1 fruit fly cellular context compared by ENCODE assay signal in the genomic region with DNA sequence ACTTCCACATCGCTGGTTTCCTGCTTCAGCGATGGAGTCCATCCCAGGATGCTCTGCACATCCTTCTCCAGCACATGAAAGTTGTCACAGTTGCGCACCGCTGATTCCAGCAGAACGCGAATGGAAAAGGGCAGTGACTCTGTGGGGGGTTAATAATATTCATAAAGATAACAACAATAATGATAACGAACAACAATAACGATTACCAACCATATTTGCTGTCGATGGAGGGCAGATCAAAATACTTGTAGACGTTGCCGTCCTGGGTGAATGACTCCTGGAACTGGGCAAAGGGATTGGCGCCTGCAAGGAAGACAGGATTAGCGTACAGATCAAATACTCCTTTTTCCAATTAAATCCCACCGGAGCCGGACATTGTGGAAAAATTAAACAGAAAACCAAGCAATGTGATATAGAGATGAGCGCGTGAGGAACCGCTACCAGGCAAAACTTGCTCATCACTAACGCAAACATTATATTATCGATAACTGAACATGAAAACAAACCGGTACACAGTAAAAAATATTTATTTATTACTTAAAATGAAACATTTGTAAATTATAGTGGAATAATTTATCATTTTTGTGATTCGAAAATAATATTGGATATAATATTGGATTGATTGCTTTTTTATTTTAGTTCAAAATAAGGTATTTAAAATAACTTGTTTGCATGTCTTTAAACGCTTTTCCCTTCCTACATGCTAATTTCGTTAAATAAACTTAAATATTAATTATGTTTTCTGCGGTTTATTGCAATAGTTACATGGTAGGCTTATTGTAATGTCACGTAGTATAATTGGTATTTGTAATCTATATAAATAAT.
A peak's percentile ranks its signal among the peaks of the same experiment; 100 is the strongest.
TF ChIP-seq lines count a peak whose summit lies in the region.

A gene (minus strand): TSS at position 439 of the 825 bp plus-strand sequence.

TF ChIP-seq in whole organism, embryonic, 481 proteins besides CTCF, POLR2A, EP300 and RAD21 (continued from another document and continues in another):
- TF ChIP-seq CG32532 (GFP tag; IDR thresholded peaks at IDR 0.05; lab: Robert Waterston, UW) (peak; percentile 89), CG9437 (GFP tag; optimal IDR thresholded peaks at IDR 0.05; lab: Kevin White, UChicago) (peak; percentile 68), CG10321 (GFP tag; IDR thresholded peaks at IDR 0.05; lab: Robert Waterston, UW) (peak; percentile 27; the same call in 1 of the 2 replicates), gro (GFP tag; optimal IDR thresholded peaks at IDR 0.05; lab: Kevin White, UChicago) (peak; percentile 58), CG30403 (GFP tag; optimal IDR thresholded peaks at IDR 0.05; lab: Kevin White, UChicago) (peak; percentile 79), tin (GFP tag; optimal IDR thresholded peaks at IDR 0.05; lab: Kevin White, UChicago) (peak; percentile 55), bbx (GFP tag; IDR thresholded peaks at IDR 0.05; lab: Robert Waterston, UW; ENCODE audit: partially characterized antibody) (peak; percentile 82), slp2 (GFP tag; optimal IDR thresholded peaks at IDR 0.05; lab: Kevin White, UChicago) (no peak), Ptx1 (GFP tag; IDR thresholded peaks at IDR 0.05; lab: Robert Waterston, UW) (peak; percentile 80), CG6683 (GFP tag; optimal IDR thresholded peaks at IDR 0.05; lab: Kevin White, UChicago) (peak; percentile 66), CG17361 (GFP tag; IDR thresholded peaks at IDR 0.05; lab: Robert Waterston, UW) (peak; percentile 87), HLH4C (GFP tag; IDR thresholded peaks at IDR 0.05; lab: Robert Waterston, UW; ENCODE audit: partially characterized antibody) (peak; percentile 77), CG31365 (tag; optimal IDR thresholded peaks at IDR 0.05; lab: Kevin White, UChicago) (no peak), Mes4 (GFP tag; optimal IDR thresholded peaks at IDR 0.05; lab: Kevin White, UChicago) (no peak), ara (GFP tag; IDR thresholded peaks at IDR 0.05; lab: Robert Waterston, UW) (no peak; the same call in 1 of the 2 replicates), CG12236 (GFP tag; optimal IDR thresholded peaks at IDR 0.05; lab: Kevin White, UChicago) (no peak), stc (GFP tag; IDR thresholded peaks at IDR 0.05; lab: Robert Waterston, UW) (peak; percentile 78), GATAe (GFP tag; conservative IDR thresholded peaks at IDR 0.05; lab: Robert Waterston, UW) (peak; percentile 35; the same call in 1 of the 2 replicates), Spps (tag; optimal IDR thresholded peaks at IDR 0.05; lab: Kevin White, UChicago) (peak; percentile 62), zfh1 (GFP tag; IDR thresholded peaks at IDR 0.05; lab: Robert Waterston, UW) (peak; percentile 51; the same call in 1 of the 3 replicates), ash1 (GFP tag; optimal IDR thresholded peaks at IDR 0.05; lab: Kevin White, UChicago) (no peak), CG30431 (GFP tag; optimal IDR thresholded peaks at IDR 0.05; lab: Kevin White, UChicago) (no peak), vfl (GFP tag; optimal IDR thresholded peaks at IDR 0.05; lab: Kevin White, UChicago) (peak; percentile 23), Myb (GFP tag; optimal IDR thresholded peaks at IDR 0.05; lab: Kevin White, UChicago) (peak; percentile 41), CG2678 (tag; optimal IDR thresholded peaks at IDR 0.05; lab: Kevin White, UChicago) (peak; percentile 87), ap (GFP tag; IDR thresholded peaks at IDR 0.05; lab: Robert Waterston, UW) (peak; percentile 58), Adf1 (GFP tag; IDR thresholded peaks at IDR 0.05; lab: Robert Waterston, UW) (peak; percentile 45; the same call in 1 of the 2 replicates), CG3065 (GFP tag; optimal IDR thresholded peaks at IDR 0.05; lab: Kevin White, UChicago) (peak; percentile 65), Sry-β (GFP tag; optimal IDR thresholded peaks at IDR 0.05; lab: Kevin White, UChicago) (peak; percentile 56), Ets65A (GFP tag; lab: Kevin White, UChicago) (no peak), CG2202 (tag; optimal IDR thresholded peaks at IDR 0.05; lab: Kevin White, UChicago) (peak; percentile 39), CG10209 (GFP tag; optimal IDR thresholded peaks at IDR 0.05; lab: Kevin White, UChicago) (peak; percentile 71), ATbp (GFP tag; optimal IDR thresholded peaks at IDR 0.05; lab: Kevin White, UChicago) (peak; percentile 21), Xbp1 (GFP tag; optimal IDR thresholded peaks at IDR 0.05; lab: Kevin White, UChicago) (peak; percentile 75), Fer1 (GFP tag; optimal IDR thresholded peaks at IDR 0.05; lab: Kevin White, UChicago) (peak; percentile 76), knrl (GFP tag; IDR thresholded peaks at IDR 0.05; lab: Robert Waterston, UW; ENCODE audit: partially characterized antibody) (peak; percentile 82), fd3F (GFP tag; optimal IDR thresholded peaks at IDR 0.05; lab: Kevin White, UChicago) (peak; percentile 53), CG10654 (GFP tag; optimal IDR thresholded peaks at IDR 0.05; lab: Kevin White, UChicago) (peak; percentile 49), NC2α (GFP tag; optimal IDR thresholded peaks at IDR 0.05; lab: Kevin White, UChicago) (no peak), CG6813 (GFP tag; optimal IDR thresholded peaks at IDR 0.05; lab: Kevin White, UChicago) (peak; percentile 52), CG14441 (GFP tag; IDR thresholded peaks at IDR 0.05; lab: Robert Waterston, UW) (peak; percentile 64), H15 (GFP tag; IDR thresholded peaks at IDR 0.05; lab: Robert Waterston, UW) (peak; percentile 45; the same call in 1 of the 3 replicates), wor (GFP tag; IDR thresholded peaks at IDR 0.05; lab: Robert Waterston, UW) (peak; percentile 48), cwo (GFP tag; optimal IDR thresholded peaks at IDR 0.05; lab: Kevin White, UChicago) (peak; percentile 60), CG3847 (GFP tag; IDR thresholded peaks at IDR 0.05; lab: Robert Waterston, UW) (peak; percentile 71), CG8944 (GFP tag; optimal IDR thresholded peaks at IDR 0.05; lab: Kevin White, UChicago) (no peak), slou (GFP tag; optimal IDR thresholded peaks at IDR 0.05; lab: Kevin White, UChicago) (peak; percentile 54), eyg (GFP tag; optimal IDR thresholded peaks at IDR 0.05; lab: Kevin White, UChicago) (no peak), Dip3 (GFP tag; optimal IDR thresholded peaks at IDR 0.05; lab: Kevin White, UChicago) (no peak), ab (GFP tag; optimal IDR thresholded peaks at IDR 0.05; lab: Kevin White, UChicago) (no peak), CG10543 (GFP tag; optimal IDR thresholded peaks at IDR 0.05; lab: Kevin White, UChicago) (peak; percentile 42), CG14667 (GFP tag; IDR thresholded peaks at IDR 0.05; lab: Robert Waterston, UW) (peak; percentile 55; the same call in 1 of the 2 replicates), CG8281 (tag; optimal IDR thresholded peaks at IDR 0.05; lab: Kevin White, UChicago) (no peak), CkIIα-i1 (GFP tag; IDR thresholded peaks at IDR 0.05; lab: Robert Waterston, UW) (no peak), fru (optimal IDR thresholded peaks at IDR 0.05; lab: Kevin White, UChicago) (no peak), CG15696 (tag; optimal IDR thresholded peaks at IDR 0.05; lab: Kevin White, UChicago) (peak; percentile 60), nom (GFP tag; optimal IDR thresholded peaks at IDR 0.05; lab: Kevin White, UChicago) (peak; percentile 35), wek (GFP tag; optimal IDR thresholded peaks at IDR 0.05; lab: Kevin White, UChicago) (no peak), al (GFP tag; IDR thresholded peaks at IDR 0.05; lab: Robert Waterston, UW) (peak; percentile 43; the same call in 1 of the 2 replicates), z (GFP tag; IDR thresholded peaks at IDR 0.05; lab: Robert Waterston, UW) (no peak), her (GFP tag; optimal IDR thresholded peaks at IDR 0.05; lab: Kevin White, UChicago) (peak; percentile 34), Ets97D (GFP tag; optimal IDR thresholded peaks at IDR 0.05; lab: Kevin White, UChicago) (peak; percentile 52), Med (GFP tag; lab: Kevin White, UChicago) (peak; percentile 82), CG1024 (GFP tag; IDR thresholded peaks at IDR 0.05; lab: Robert Waterston, UW) (peak; percentile 38; the same call in 1 of the 2 replicates), Dfd (GFP tag; optimal IDR thresholded peaks at IDR 0.05; lab: Kevin White, UChicago) (no peak), CG8290 (GFP tag; optimal IDR thresholded peaks at IDR 0.05; lab: Kevin White, UChicago) (peak; percentile 61), CG8290 (tag; optimal IDR thresholded peaks at IDR 0.05; lab: Kevin White, UChicago) (peak in 1 of 2 experiments; percentile 83), Atf-2 (GFP tag; optimal IDR thresholded peaks at IDR 0.05; lab: Kevin White, UChicago) (no peak), Hmr (GFP tag; optimal IDR thresholded peaks at IDR 0.05; lab: Kevin White, UChicago) (peak; percentile 77), CG31224 (GFP tag; IDR thresholded peaks at IDR 0.05; lab: Robert Waterston, UW) (peak; percentile 53; the same call in 1 of the 2 replicates), CG5953 (GFP tag; IDR thresholded peaks at IDR 0.05; lab: Robert Waterston, UW) (no peak), oc (tag; optimal IDR thresholded peaks at IDR 0.05; lab: Kevin White, UChicago) (peak; percentile 78), pan (optimal IDR thresholded peaks at IDR 0.05; lab: Kevin White, UChicago) (no peak), pan (GFP tag; optimal IDR thresholded peaks at IDR 0.05 in 1 of 2, IDR thresholded peaks at IDR 0.05 in 1 of 2) (peak in 1 of 2 experiments; percentile 84), Opbp (GFP tag; IDR thresholded peaks at IDR 0.05; lab: Robert Waterston, UW; ENCODE audit: partially characterized antibody) (peak; percentile 85), CG17186 (GFP tag; optimal IDR thresholded peaks at IDR 0.05; lab: Kevin White, UChicago) (no peak), Max (GFP tag; optimal IDR thresholded peaks at IDR 0.05; lab: Kevin White, UChicago) (peak; percentile 56), CG11247 (GFP tag; IDR thresholded peaks at IDR 0.05; lab: Robert Waterston, UW) (peak; percentile 73), pzg (GFP tag; optimal IDR thresholded peaks at IDR 0.05; lab: Kevin White, UChicago) (peak; percentile 59), trem (tag; optimal IDR thresholded peaks at IDR 0.05; lab: Kevin White, UChicago) (peak; percentile 80), Bteb2 (GFP tag; optimal IDR thresholded peaks at IDR 0.05; lab: Kevin White, UChicago) (no peak), CG14050 (GFP tag; IDR thresholded peaks at IDR 0.05; lab: Robert Waterston, UW) (peak; percentile 36; the same call in 1 of the 3 replicates), Gug (GFP tag; IDR thresholded peaks at IDR 0.05; lab: Robert Waterston, UW) (peak; percentile 41; the same call in 1 of the 4 replicates), CG4707 (GFP tag; optimal IDR thresholded peaks at IDR 0.05; lab: Kevin White, UChicago) (no peak), H2.0 (GFP tag; IDR thresholded peaks at IDR 0.05; lab: Robert Waterston, UW) (peak; percentile 67), CG8359 (GFP tag; optimal IDR thresholded peaks at IDR 0.05; lab: Kevin White, UChicago; ENCODE audit: borderline replicate concordance) (no peak), CG16815 (GFP tag; optimal IDR thresholded peaks at IDR 0.05; lab: Kevin White, UChicago) (peak; percentile 12), chm (GFP tag; IDR thresholded peaks at IDR 0.05; lab: Robert Waterston, UW) (no peak), CG6854 (GFP tag; optimal IDR thresholded peaks at IDR 0.05; lab: Kevin White, UChicago) (peak; percentile 14), CG17829 (tag; optimal IDR thresholded peaks at IDR 0.05; lab: Kevin White, UChicago) (peak; percentile 81), CG12299 (tag; optimal IDR thresholded peaks at IDR 0.05; lab: Kevin White, UChicago) (peak; percentile 62), HmgZ (tag; optimal IDR thresholded peaks at IDR 0.05; lab: Kevin White, UChicago) (peak; percentile 76), br (optimal IDR thresholded peaks at IDR 0.05; lab: Kevin White, UChicago) (no peak), vnd (GFP tag; IDR thresholded peaks at IDR 0.05; lab: Robert Waterston, UW; ENCODE audit: partially characterized antibody) (peak; percentile 74; the same call in 2 of the 3 replicates), B-H2 (GFP tag; optimal IDR thresholded peaks at IDR 0.05; lab: Kevin White, UChicago) (peak; percentile 53), NFAT (GFP tag; IDR thresholded peaks at IDR 0.05; lab: Robert Waterston, UW) (peak; percentile 64; the same call in 1 of the 2 replicates), CG18011 (GFP tag; optimal IDR thresholded peaks at IDR 0.05; lab: Kevin White, UChicago) (peak; percentile 16), dmrt11E (tag; optimal IDR thresholded peaks at IDR 0.05; lab: Kevin White, UChicago) (peak; percentile 76), gsb-n (tag; optimal IDR thresholded peaks at IDR 0.05; lab: Kevin White, UChicago) (peak; percentile 79), CG11085 (GFP tag; IDR thresholded peaks at IDR 0.05; lab: Robert Waterston, UW) (peak; percentile 62), Sox102F (GFP tag; optimal IDR thresholded peaks at IDR 0.05; lab: Kevin White, UChicago) (peak; percentile 80), Taf1 (GFP tag; IDR thresholded peaks at IDR 0.05; lab: Robert Waterston, UW) (0 out of 2 replicates have a peak, but pooled peaks have one; percentile 26), ssp (GFP tag; IDR thresholded peaks at IDR 0.05; lab: Robert Waterston, UW) (peak; percentile 42), CG1529 (GFP tag; optimal IDR thresholded peaks at IDR 0.05; lab: Kevin White, UChicago) (peak; percentile 9), CHES-1-like (GFP tag; optimal IDR thresholded peaks at IDR 0.05; lab: Kevin White, UChicago) (peak; percentile 58), pum (GFP tag; optimal IDR thresholded peaks at IDR 0.05; lab: Kevin White, UChicago) (peak; percentile 7), CG8478 (optimal IDR thresholded peaks at IDR 0.05; lab: Kevin White, UChicago) (no peak), Hr51 (GFP tag; optimal IDR thresholded peaks at IDR 0.05; lab: Kevin White, UChicago) (peak; percentile 28 to 87), peb (GFP tag; IDR thresholded peaks at IDR 0.05; lab: Robert Waterston, UW) (peak; percentile 32; the same call in 1 of the 2 replicates), gcm2 (GFP tag; optimal IDR thresholded peaks at IDR 0.05; lab: Kevin White, UChicago) (peak; percentile 3), Side (GFP tag; optimal IDR thresholded peaks at IDR 0.05; lab: Kevin White, UChicago) (no peak), btn (GFP tag; optimal IDR thresholded peaks at IDR 0.05; lab: Kevin White, UChicago) (no peak), dm (GFP tag; optimal IDR thresholded peaks at IDR 0.05; lab: Kevin White, UChicago) (peak; percentile 35), BtbVII (GFP tag; optimal IDR thresholded peaks at IDR 0.05; lab: Kevin White, UChicago) (peak; percentile 30), CG34422 (GFP tag; IDR thresholded peaks at IDR 0.05; lab: Robert Waterston, UW) (peak; percentile 86), CG6272 (GFP tag; IDR thresholded peaks at IDR 0.05; lab: Robert Waterston, UW) (peak; percentile 61), crp (GFP tag; optimal IDR thresholded peaks at IDR 0.05; lab: Kevin White, UChicago) (peak in 1 of 2 experiments; percentile 7), CG6689 (GFP tag; IDR thresholded peaks at IDR 0.05; lab: Robert Waterston, UW) (peak; percentile 77), tna (GFP tag; IDR thresholded peaks at IDR 0.05; lab: Robert Waterston, UW; ENCODE audit: partially characterized antibody) (peak; percentile 62)
